Worm (Caenorhabditis elegans) whole organism, dauer: Measurements from ENCODE around the gene T04B8.1.
"Not testable (repeated sequence)": the region's sequence is repeated elsewhere in the genome, so short reads cannot be mapped to it uniquely, and the experiment has no call there.

Experiments
- unc-62 ChIP-seq: sonication (generic microtip); optimal IDR thresholded peaks from 2 replicates; lab custom pipeline; 2017; ENCODE audit warnings: missing biosample characterization, missing genetic modification reagents, missing genetic modification characterization

The T04B8.1 gene

DNA sequence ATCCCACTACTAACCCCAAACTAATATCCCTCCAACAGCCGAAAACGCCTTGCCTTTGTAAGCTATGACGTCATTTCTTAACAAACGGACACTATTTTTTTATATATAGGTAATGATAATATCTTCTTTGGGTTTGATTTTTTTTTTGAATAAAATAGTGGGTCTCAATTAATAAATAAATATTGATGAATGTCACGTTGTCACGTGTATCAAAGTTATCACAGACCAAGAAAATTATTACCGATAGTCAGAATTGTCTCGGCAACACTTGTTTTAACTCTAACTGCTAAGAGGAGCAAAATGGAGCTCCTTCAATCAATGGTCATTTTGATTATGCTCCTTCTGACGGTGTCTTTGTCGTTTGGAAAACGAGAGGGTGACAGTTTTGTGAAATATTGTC is at the start of gene T04B8.1:
T04B8.1 (plus strand) TSS at position 301 of the 400 bp plus-strand sequence.
- no peak for TF ChIP-seq unc-62 (GFP tag; lab: Kevin White, UChicago)

DNA sequence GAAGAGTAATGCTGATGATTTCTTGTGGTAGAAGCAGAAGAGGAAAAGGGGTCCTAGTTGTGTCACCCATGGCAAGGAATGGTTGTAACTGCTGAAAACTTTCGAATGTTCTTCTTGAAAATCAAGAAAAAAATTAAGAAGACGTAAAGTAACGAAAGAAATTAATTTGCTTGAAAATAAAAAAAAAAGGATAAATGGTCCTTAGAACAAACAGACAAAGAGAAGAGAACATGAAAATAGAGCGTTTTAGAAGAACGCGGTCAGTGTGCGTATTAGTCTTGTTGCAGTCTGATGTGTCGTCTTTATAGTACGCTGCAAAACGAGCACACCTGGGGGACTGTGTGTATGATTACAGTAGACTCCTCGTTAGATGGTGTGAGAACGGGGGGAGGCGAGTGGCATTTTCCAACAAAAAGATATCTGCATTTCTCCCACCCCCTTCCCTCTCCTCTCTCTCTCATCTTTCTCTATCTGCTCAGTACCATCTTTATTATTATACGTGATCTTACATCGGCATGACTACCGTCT is 49.7 kb upstream of the T04B8.1 start, which contains the start of the genes W08F4.12 and W08F4.13:
W08F4.12 (minus strand) TSS at position 101 of the 528 bp plus-strand sequence.
W08F4.13 (plus strand) TSS at position 478 of the 528 bp plus-strand sequence.
- no peak for TF ChIP-seq unc-62 (GFP tag; lab: Kevin White, UChicago)

DNA sequence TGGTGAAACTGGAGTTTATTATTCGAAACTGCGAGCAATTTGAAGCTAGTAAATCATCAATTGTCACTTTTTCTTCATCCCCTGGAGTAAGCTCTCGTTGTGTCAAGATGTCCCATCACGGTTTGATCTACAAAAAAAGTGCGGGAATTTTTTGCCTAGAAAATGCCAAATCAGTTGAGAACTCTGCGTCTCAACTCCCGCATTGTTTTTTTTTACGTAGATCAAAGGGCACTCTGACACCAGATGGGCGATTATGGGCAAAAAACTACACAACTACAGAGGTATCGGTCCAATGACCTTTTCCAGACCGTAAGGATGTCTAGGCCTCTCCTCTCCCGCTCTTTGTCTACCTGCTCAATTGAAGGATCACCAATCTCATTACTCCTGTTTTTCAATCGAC is 46.6 kb upstream of the T04B8.1 start, which contains the start of gene fbxb-34:
fbxb-34 (plus strand) TSS at position 301 of the 400 bp plus-strand sequence.
- TF ChIP-seq unc-62 (GFP tag; lab: Kevin White, UChicago), result no peak

DNA sequence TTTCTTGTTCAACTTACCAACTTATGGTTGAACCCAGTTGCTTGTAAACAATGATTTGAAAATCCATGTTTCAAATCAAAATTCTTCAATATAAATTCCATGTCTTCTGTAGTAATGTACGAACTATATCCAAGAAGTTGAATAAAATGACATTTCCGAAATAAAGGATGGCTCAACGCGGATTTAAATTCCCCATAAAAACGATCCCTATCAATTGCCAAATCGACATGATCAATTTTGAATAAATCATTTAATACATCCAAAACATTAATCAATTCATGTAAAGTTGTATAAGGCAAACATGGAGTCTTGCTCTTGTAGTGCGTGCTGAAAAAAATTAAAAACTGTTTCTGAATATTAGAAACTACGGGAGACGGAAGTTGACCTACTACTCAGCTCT is 43.0 kb upstream of the T04B8.1 start, which contains the start of gene W08F4.10:
W08F4.10 (minus strand) TSS at position 101 of the 400 bp plus-strand sequence.
- no peak for TF ChIP-seq unc-62 (GFP tag; lab: Kevin White, UChicago)

DNA sequence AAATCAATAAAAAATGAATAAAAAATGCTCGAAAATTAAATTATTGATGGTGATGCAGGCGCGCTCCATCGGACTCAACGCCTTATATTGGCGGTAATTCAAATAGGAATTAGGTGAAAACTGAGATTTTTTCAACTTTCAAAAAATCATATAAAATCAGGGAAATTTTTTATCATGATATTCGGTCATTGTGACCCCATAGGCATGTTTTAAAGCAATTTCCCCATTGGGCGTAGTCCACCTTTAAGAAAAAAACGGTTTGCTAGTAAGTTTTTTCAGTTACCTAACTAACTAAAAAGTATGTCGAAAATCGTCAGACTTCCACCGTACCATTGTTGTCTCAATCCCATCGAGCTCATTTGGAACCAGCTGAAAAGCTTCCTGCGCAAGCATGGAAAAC is 40.9 kb upstream of the T04B8.1 start, which contains the start of gene W08F4.1:
W08F4.1 (plus strand) TSS at position 301 of the 400 bp plus-strand sequence.
- TF ChIP-seq unc-62 (GFP tag; lab: Kevin White, UChicago), result not testable (repeated sequence)

DNA sequence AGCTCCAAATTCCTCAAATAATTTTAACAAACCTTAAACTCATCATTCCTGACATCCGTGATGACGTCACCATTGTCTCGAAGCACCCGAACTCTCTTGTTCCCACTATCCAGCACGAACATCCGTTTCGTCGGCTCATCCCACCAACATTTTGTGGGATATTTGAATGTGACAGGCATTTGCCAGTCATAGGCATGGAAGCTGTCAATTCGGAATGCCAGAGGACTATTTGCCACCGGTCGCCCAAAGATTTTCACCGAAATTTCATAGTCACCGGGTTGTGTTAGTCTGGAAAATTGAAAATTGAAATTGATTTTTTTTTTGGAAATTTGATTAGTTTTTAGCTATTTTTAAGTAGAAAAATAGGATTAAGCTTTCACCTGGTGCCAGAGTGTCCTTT is 37.4 kb upstream of the T04B8.1 start:
- TF ChIP-seq unc-62 (GFP tag; lab: Kevin White, UChicago), result no peak

DNA sequence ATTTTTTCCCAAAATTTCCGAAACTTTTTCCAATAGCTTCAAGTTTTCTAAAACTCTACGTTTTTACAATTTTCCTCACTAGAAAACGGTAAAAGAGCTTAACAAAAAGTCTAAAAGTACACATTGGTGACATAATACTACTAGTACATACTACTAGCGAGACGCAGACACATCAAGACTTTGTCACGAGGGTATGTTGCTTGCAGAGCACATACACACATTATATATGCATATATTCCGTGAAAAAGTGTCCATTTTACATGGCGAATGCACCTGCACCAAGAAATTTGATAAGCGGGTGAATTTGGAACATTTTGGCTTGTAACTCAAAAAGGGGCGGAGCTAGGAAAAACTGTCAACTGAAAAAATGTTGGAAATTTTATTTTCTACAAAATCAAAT is 32.8 kb upstream of the T04B8.1 start:
- TF ChIP-seq unc-62 (GFP tag; lab: Kevin White, UChicago), result no peak

DNA sequence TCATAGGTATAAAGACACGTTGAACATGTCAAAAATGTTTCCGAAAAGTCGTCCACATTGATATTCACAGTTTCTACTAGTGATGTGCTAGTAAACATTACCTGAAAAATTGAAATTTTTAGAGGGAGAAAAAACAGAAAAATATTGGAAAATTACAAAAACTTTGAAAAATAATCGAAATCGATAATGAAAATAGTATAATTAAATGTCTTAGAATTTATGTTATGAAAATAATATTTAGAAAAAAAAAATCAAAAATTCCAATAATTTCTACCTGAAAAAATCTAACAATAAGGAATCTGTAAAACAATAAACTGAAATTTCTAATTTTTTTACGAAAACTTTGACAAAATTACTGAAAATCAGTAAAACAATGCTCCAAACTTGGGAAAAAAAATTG is 32.1 kb upstream of the T04B8.1 start, which contains the start of gene nhl-3:
nhl-3 (minus strand) TSS at position 101 of the 400 bp plus-strand sequence.
- no peak for TF ChIP-seq unc-62 (GFP tag; lab: Kevin White, UChicago)

DNA sequence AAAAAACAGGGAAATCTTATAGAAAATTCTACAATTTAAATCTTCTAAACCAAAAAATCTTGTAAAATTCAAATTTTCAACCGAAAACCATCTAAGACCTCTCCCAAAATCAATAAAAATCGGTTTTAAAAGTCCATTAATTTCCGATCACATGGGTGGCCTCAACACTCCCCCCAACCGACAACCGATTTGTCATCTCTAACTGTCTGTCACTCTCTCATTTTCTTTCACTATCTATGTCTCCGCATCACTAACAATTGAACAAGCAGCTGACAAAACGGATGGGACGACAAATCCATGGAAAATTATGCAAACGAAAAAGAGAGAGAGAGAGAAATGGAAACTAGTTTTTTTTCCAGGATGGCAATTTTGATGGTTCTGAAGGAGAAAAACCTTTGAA is 31.1 kb upstream of the T04B8.1 start:
- no peak for TF ChIP-seq unc-62 (GFP tag; lab: Kevin White, UChicago)

DNA sequence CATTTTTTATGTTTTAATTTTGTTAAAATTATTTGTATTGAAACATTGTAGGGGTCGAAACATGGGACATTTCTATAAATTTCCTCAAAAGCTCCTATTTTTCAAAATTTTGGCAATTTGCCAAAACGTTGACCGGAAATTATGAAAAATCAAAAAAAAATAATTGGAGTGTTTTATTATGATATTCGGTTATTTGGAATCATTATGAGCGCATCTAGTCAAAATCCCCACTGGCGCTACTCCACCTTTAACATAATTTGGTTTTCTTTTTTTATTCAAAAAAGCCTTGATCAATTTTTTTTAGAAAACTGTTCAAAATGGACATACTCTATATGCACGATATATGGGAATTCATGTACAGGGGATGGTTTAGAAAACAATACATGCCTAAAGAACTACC is 28.8 kb upstream of the T04B8.1 start, which contains the start of gene W04H10.2:
W04H10.2 (plus strand) TSS at position 301 of the 400 bp plus-strand sequence.
- no peak for TF ChIP-seq unc-62 (GFP tag; lab: Kevin White, UChicago)

DNA sequence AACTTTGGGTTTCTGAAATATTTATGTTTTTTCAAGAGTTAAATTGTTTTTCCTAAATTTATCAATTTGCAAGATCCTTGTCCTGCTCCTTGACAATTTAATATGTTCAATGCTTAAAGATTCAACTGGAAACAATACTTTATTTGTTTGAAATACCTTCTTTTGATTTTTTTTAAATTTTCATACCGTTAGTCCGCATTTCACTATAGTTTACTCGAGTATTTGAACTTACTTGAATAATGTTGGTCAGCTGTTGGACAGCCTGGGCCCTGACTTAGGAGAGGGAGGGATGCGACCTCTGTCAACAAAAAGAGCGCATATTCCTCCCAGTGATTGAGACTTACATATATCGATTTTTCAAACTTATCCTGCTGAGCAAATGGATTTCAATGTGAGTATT is 28.1 kb upstream of the T04B8.1 start, which contains the start of gene W04H10.5:
W04H10.5 (plus strand) TSS at position 301 of the 400 bp plus-strand sequence.
- TF ChIP-seq unc-62 (GFP tag; lab: Kevin White, UChicago), result no peak

DNA sequence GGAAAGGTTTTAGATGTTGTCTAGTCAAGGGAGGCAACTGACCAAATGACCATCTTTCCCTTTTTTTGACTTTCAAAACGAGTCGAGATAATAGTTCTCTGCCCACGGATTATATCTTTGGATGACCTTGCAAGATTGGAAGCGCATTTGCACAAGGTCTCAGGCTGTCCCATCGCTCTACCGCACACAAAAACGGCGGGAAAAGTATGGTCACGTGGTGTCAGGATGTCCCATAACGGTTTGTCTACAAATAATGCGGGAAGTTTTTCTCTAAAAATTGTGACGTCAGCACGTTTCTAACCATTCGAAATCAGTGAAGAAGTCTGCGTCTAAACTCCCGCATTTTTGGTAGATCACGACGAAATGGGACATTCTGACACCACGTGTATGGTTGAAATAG is 25.7 kb upstream of the T04B8.1 start, which contains the start of gene W04H10.6:
W04H10.6 (minus strand) TSS at position 101 of the 400 bp plus-strand sequence.
- no peak for TF ChIP-seq unc-62 (GFP tag; lab: Kevin White, UChicago)

DNA sequence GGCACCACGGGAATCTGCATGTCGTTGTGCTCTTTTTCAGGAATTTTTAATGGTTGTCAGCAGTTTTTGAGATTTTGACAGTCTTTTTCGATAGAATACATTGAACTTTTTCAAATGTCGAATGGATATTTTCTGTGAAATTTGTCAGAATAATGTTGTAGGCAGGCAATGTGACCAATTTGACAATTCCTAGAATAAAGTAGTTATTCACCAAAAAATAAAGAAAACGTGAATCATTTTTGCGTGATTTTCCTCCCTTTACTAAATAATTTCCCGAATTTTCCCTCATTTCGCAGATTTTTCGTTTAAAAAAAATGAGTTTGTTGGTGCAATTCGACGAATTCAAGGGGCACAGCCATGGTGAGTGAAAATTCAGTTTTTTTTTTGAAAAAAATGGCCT is 25.3 kb upstream of the T04B8.1 start, which contains the start of gene W04H10.1:
W04H10.1 (plus strand) TSS at position 301 of the 400 bp plus-strand sequence.
- TF ChIP-seq unc-62 (GFP tag; lab: Kevin White, UChicago), result no peak

DNA sequence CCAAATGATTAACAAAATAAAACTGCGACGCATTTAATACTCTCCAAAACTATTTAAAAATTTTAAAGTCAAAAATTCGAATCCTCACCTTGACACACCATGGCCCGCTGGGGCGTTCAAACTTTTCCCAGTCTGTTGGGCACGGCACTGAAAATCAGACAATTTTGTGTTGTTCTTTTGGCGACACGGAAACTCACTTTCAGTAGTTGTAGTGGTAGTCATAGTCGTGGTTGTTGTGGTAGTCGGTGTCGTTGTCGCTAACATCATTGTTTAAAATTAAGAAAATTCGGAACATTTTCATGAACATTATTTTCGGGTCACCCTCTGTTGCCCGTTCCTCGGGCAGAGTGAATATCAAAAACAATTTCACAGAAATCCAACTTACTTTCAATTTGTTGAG is 21.7 kb upstream of the T04B8.1 start, which contains the start of gene clec-118:
clec-118 (minus strand) TSS at position 101 of the 400 bp plus-strand sequence.
- TF ChIP-seq unc-62 (GFP tag; lab: Kevin White, UChicago), result not testable (repeated sequence)

DNA sequence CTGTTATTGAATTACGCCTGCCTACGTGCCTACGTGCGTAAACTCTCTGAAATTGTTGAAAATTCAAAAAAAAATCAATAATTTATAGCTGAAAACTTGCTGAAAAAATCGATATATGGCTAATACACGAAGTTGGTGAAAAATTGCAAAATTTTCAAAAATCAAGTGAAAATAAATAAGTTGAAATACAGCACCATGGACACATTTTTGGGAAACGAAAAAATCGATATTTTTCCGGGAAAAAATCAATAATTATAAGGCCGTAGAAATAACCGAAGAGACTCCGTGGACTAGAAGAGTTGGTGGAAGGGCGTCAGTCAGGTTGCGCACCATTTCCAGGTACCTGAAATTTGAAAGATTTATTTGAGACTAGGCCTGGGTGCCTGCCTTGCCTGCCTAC is 19.4 kb upstream of the T04B8.1 start:
- no peak for TF ChIP-seq unc-62 (GFP tag; lab: Kevin White, UChicago)

DNA sequence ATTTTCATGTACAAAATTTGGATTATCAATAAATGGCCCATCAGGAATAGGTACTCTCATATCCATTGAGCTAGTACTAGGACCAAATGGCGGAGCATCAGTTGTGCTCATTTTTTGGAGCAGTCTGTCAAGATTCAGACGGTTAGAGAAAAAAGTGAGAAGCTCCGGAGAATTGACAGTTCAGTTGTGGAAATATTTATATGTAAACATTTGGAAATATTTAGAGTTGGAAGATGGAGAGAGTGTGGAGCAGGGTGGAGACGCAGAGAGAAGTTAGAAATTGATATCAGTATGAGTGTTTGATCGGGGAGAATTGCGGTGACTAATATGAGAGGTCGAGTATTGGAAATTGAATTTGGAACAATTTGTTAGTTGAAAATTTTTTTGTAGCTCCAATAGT is 12.9 kb upstream of the T04B8.1 start:
- no peak for TF ChIP-seq unc-62 (GFP tag; lab: Kevin White, UChicago)

DNA sequence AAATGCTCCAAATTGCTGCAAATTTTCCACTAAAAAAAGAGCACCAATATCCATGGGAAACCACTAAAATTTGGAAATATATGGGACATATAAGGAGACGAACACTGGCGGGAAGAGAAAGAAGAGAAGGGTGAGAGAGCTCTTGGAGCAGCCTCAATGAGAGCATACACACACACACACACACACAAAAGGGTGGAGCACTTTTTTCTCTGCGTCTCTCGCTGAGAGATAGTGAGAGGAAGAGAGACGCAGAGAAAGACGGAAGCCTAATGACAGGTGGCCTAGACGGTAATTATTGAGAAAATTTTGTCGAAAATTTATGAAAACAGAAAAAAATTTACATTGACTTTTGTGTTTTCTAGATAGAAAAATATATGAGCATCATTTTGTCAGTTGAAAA is 11.6 kb upstream of the T04B8.1 start:
- no peak for TF ChIP-seq unc-62 (GFP tag; lab: Kevin White, UChicago)
